Worm (Caenorhabditis elegans) whole organism, late embryonic: Measurements from ENCODE around the gene srw-68.

Experiments
- ceh-45 ChIP-seq: fragments of 200-800 bp; sonication (Bioruptor generic); IDR thresholded peaks from 2 replicates; pipeline ENCODE4 v1.3.6; 2022; ENCODE audit warnings: missing genetic modification reagents, missing genetic modification characterization, missing compliant biosample characterization
- ceh-6 ChIP-seq: fragments of 200-800 bp; sonication (Bioruptor generic); optimal IDR thresholded peaks from 2 replicates; lab custom pipeline; 2018; ENCODE audit warnings: mild to moderate bottlenecking, missing genetic modification characterization, missing compliant biosample characterization
- dmd-4 ChIP-seq: sonication (generic microtip); optimal IDR thresholded peaks from 2 replicates; lab custom pipeline; 2016; ENCODE audit warnings: borderline replicate concordance, missing genetic modification characterization, missing compliant biosample characterization
- fkh-10 ChIP-seq: fragments of 150-350 bp; optimal IDR thresholded peaks from 2 replicates; lab custom pipeline; 2014; ENCODE audit warnings: missing biosample characterization, missing genetic modification reagents, missing genetic modification characterization
- hlh-15 ChIP-seq: sonication (generic microtip); optimal IDR thresholded peaks from 2 replicates; lab custom pipeline; 2016; ENCODE audit warnings: missing genetic modification characterization, missing compliant biosample characterization
- hlh-30 ChIP-seq: sonication (generic microtip); optimal IDR thresholded peaks from 2 replicates; lab custom pipeline; 2017; ENCODE audit warnings: antibody characterized with exemption, missing genetic modification characterization, missing compliant biosample characterization; ENCODE audit not compliant: insufficient read depth
- lim-6 ChIP-seq: sonication (generic microtip); optimal IDR thresholded peaks from 2 replicates; lab custom pipeline; 2016; ENCODE audit warnings: missing genetic modification characterization, missing compliant biosample characterization
- nhr-11 ChIP-seq: fragments of 150-350 bp; optimal IDR thresholded peaks from 2 replicates; lab custom pipeline; 2014; ENCODE audit warnings: missing biosample characterization, missing genetic modification characterization
- unc-42 ChIP-seq: sonication (generic microtip); optimal IDR thresholded peaks from 2 replicates; lab custom pipeline; 2016; ENCODE audit warnings: missing genotype, missing genetic modification characterization, missing compliant biosample characterization
- unc-86 ChIP-seq: sonication (generic microtip); optimal IDR thresholded peaks from 2 replicates; lab custom pipeline; 2016; ENCODE audit warnings: missing genetic modification characterization, missing compliant biosample characterization

ce11 chrV:7431016-7431415 lies 4.5 kb upstream of the srw-68 start, which contains the start of gene srw-71:
- TF ChIP-seq hlh-15 (tag; lab: Kevin White, UChicago) (no peak), hlh-30 (tag; lab: Kevin White, UChicago) (no peak), dmd-4 (tag; lab: Kevin White, UChicago) (no peak), unc-42 (tag; lab: Kevin White, UChicago) (no peak), ceh-45 (no peak), lim-6 (tag; lab: Kevin White, UChicago) (no peak), nhr-11 (no peak), fkh-10 (no peak), ceh-6 (GFP tag; lab: Kevin White, UChicago) (no peak), unc-86 (no peak)
